Fruit fly (Drosophila melanogaster) whole organism: ENCODE results near the gene smp-30.

Experiments
- CG8478 ChIP-seq: fragments of >200 bp; optimal IDR thresholded peaks from 2 replicates; lab custom pipeline; 2018; ENCODE audit warnings: inconsistent platforms
- usp ChIP-seq: fragments of >200 bp; optimal IDR thresholded peaks from 2 replicates; lab custom pipeline; 2017; ENCODE audit warnings: missing biosample characterization, missing genetic modification characterization, mixed read lengths

dm6 chr3R:14798626-14799258 lies 47.7 kb upstream of the smp-30 start, which contains the start of gene CG14856:
- no peak for TF ChIP-seq CG8478
- TF ChIP-seq usp (GFP tag; lab: Kevin White, UChicago): no peak
